Worm (Caenorhabditis elegans): ENCODE results near the gene zipt-16.

DNA sequence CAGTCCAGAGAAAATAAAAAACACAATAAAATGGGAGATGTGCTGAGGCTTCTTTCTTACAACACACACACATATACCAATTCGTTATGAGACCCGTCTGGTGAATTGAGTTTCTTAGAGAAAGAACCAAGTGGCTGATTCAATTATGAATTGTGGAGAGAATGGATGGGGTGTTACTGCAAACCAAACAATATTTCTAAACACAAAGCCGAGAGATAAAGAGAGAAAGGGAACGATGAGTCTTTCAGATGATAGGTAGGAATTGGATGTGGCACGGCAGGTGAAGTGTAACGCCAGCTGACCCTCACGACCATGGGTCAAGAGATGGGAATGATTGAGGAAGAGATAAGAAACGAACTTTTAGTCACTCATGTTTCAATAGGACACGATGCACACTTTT is 16.5 kb upstream of the zipt-16 start, which contains the start of gene mig-17:
- TF ChIP-seq ceh-62 (tag; optimal IDR thresholded peaks at IDR 0.05) (no peak), lsy-2 (tag; optimal IDR thresholded peaks at IDR 0.05) (no peak), dve-1 (tag; optimal IDR thresholded peaks at IDR 0.05; ENCODE audit: insufficient read depth) (no peak), unc-130 (GFP tag; optimal IDR thresholded peaks at IDR 0.05) (no peak), zag-1 (tag; optimal IDR thresholded peaks at IDR 0.05) (no peak), ceh-20 (GFP tag; IDR thresholded peaks at IDR 0.05) (no peak)

Data from whole organism, L4 larva.